Fruit fly (Drosophila melanogaster): ENCODE results near the gene Ir76a.
A peak's percentile ranks its signal among the peaks of the same experiment; 100 is the strongest.

Gene Ir76a

dm6 chr3L:19845047-19845906 is 46.2 kb downstream of the Ir76a start, which contains the start of gene Papss (continued):
- TF ChIP-seq CG6689 (GFP tag; IDR thresholded peaks at IDR 0.05) (no peak), CG7987 (GFP tag; optimal IDR thresholded peaks at IDR 0.05) (no peak), ap (GFP tag; IDR thresholded peaks at IDR 0.05) (no peak), Mes4 (GFP tag; optimal IDR thresholded peaks at IDR 0.05) (no peak), nerfin-2 (GFP tag; IDR thresholded peaks at IDR 0.05; ENCODE audit: partially characterized antibody) (peak; percentile 56), klu (GFP tag; IDR thresholded peaks at IDR 0.05) (no peak), chm (GFP tag; IDR thresholded peaks at IDR 0.05) (peak; percentile 66), CG18619 (GFP tag; optimal IDR thresholded peaks at IDR 0.05) (no peak), mld (GFP tag; IDR thresholded peaks at IDR 0.05; ENCODE audit: partially characterized antibody) (peak; percentile 61; the same call in 1 of the 3 replicates), sob (GFP tag; IDR thresholded peaks at IDR 0.05) (no peak; the same call in 1 of the 2 replicates), CG9727 (GFP tag; optimal IDR thresholded peaks at IDR 0.05) (no peak), zen (tag; optimal IDR thresholded peaks at IDR 0.05) (peak; percentile 41), zfh1 (GFP tag; IDR thresholded peaks at IDR 0.05) (peak; percentile 53; the same call in 1 of the 3 replicates), Opbp (GFP tag; IDR thresholded peaks at IDR 0.05; ENCODE audit: partially characterized antibody) (peak; percentile 85), CG3281 (GFP tag; optimal IDR thresholded peaks at IDR 0.05) (peak; percentile 53), Side (GFP tag; optimal IDR thresholded peaks at IDR 0.05) (no peak), Ptx1 (GFP tag; IDR thresholded peaks at IDR 0.05) (peak; percentile 37; the same call in 1 of the 2 replicates), B-H1 (GFP tag; IDR thresholded peaks at IDR 0.05) (no peak), Fer3 (tag; optimal IDR thresholded peaks at IDR 0.05) (no peak), prd (optimal IDR thresholded peaks at IDR 0.05) (no peak), prd (GFP tag; IDR thresholded peaks at IDR 0.05) (peak; percentile 51; the same call in 2 of the 3 replicates), trh (GFP tag; optimal IDR thresholded peaks at IDR 0.05) (no peak), CG17359 (tag; optimal IDR thresholded peaks at IDR 0.05) (peak; percentile 41), schlank (tag; optimal IDR thresholded peaks at IDR 0.05) (peak; percentile 73), toy (GFP tag; IDR thresholded peaks at IDR 0.05) (no peak), CG34376 (GFP tag; optimal IDR thresholded peaks at IDR 0.05) (peak; percentile 69), jing (GFP tag; optimal IDR thresholded peaks at IDR 0.05) (no peak), kah (GFP tag; optimal IDR thresholded peaks at IDR 0.05) (no peak), row (GFP tag; IDR thresholded peaks at IDR 0.05) (peak; percentile 89), ems (GFP tag; optimal IDR thresholded peaks at IDR 0.05) (no peak), pnt (GFP tag; optimal IDR thresholded peaks at IDR 0.05) (no peak), CG11723 (GFP tag; optimal IDR thresholded peaks at IDR 0.05) (no peak), corto (GFP tag; optimal IDR thresholded peaks at IDR 0.05) (no peak), dysf (GFP tag; IDR thresholded peaks at IDR 0.05) (peak; percentile 17; the same call in 1 of the 3 replicates), CG32767 (GFP tag; IDR thresholded peaks at IDR 0.05) (no peak), CG4282 (GFP tag; optimal IDR thresholded peaks at IDR 0.05) (no peak), CG34422 (GFP tag; IDR thresholded peaks at IDR 0.05) (no peak; the same call in 2 of the 3 replicates), CG14860 (GFP tag; IDR thresholded peaks at IDR 0.05; ENCODE audit: partially characterized antibody) (peak; percentile 32; the same call in 1 of the 3 replicates), CG10979 (tag; optimal IDR thresholded peaks at IDR 0.05) (peak; percentile 27), Rfx (GFP tag; IDR thresholded peaks at IDR 0.05) (peak; percentile 68), Lpt (GFP tag; optimal IDR thresholded peaks at IDR 0.05) (no peak), CG16779 (GFP tag; IDR thresholded peaks at IDR 0.05) (no peak), ara (GFP tag; IDR thresholded peaks at IDR 0.05) (no peak), CG9876 (GFP tag; optimal IDR thresholded peaks at IDR 0.05) (no peak), croc (GFP tag; conservative IDR thresholded peaks at IDR 0.05) (no peak), NfI (GFP tag; optimal IDR thresholded peaks at IDR 0.05) (no peak), Neu2 (GFP tag; optimal IDR thresholded peaks at IDR 0.05; ENCODE audit: borderline replicate concordance) (no peak), org-1 (GFP tag; optimal IDR thresholded peaks at IDR 0.05) (peak; percentile 66), dmrt11E (tag; optimal IDR thresholded peaks at IDR 0.05) (peak; percentile 19)
